Worm (Caenorhabditis elegans): ENCODE measurements around the gene grl-13.

DNA sequence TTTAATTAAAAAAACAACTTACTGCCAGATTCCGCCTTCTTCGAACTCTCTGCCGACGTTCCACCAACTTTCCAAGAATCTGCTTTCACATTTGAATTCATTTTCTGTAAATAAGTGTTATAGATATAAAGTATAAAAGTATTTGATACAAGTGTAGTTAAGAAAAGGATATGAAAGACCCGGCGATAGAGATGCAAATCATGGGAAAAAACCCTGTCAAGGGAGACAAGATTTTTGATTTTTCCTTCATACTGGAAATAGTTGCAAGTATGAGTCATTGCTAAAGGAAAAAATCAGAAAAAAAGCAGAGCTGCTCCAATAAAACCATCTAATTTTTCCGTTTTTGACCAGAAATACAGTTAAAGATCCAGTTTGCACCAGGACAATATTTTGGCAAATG, 31.8 kb upstream of the grl-13 start, which contains the start of gene F13A2.3:
- no peak for TF ChIP-seq W03F9.2 (tag; optimal IDR thresholded peaks at IDR 0.05)
- no peak for TF ChIP-seq him-1 (tag; optimal IDR thresholded peaks at IDR 0.05)
- no peak for TF ChIP-seq dao-5 (tag; optimal IDR thresholded peaks at IDR 0.05)

Data from whole organism, L4/young adult.